Fruit fly (Drosophila melanogaster): ENCODE results near the gene CG42588.

- TF ChIP-seq otp (GFP tag; IDR thresholded peaks at IDR 0.05) (no peak), hkb (optimal IDR thresholded peaks at IDR 0.05) (no peak), hkb (GFP tag; IDR thresholded peaks at IDR 0.05) (no peak), CG7786 (GFP tag; optimal IDR thresholded peaks at IDR 0.05) (no peak), az2 (GFP tag; optimal IDR thresholded peaks at IDR 0.05) (no peak), usp (GFP tag; optimal IDR thresholded peaks at IDR 0.05) (no peak), CG9727 (GFP tag; optimal IDR thresholded peaks at IDR 0.05) (no peak), en (GFP tag; optimal IDR thresholded peaks at IDR 0.05) (no peak)
Observed at dm6 chr3L:12864472-12864871, 50.4 kb downstream of the CG42588 start.
